Worm (Caenorhabditis elegans): ENCODE results near the gene ZK1098.12.

DNA sequence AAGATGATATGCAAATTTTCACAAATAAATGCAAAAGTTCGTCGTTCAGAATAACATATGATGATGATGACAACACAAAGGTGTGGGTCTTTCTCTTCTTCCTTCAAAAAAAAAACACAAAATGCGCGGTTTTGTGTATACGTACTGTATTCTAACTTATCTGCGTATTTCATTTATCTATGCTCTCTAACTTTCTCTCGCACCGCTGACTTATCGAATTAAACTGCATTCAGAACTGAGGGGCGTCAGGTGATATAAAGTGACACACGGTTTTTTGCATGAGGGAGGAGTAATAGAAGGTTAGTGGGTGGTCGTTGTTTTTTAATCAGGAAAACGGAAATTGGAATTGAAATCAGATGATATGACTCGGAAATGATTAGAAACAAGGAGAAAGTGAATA is 44.7 kb upstream of the ZK1098.12 start, which contains the start of gene sod-4:
- TF ChIP-seq peb-1 (tag; optimal IDR thresholded peaks at IDR 0.05), result no peak
- TF ChIP-seq nhr-21 (tag; optimal IDR thresholded peaks at IDR 0.05), result no peak
- no peak for TF ChIP-seq nhr-77 (tag; optimal IDR thresholded peaks at IDR 0.05)
- no peak for TF ChIP-seq ama-1 (optimal IDR thresholded peaks at IDR 0.05)
- no peak for TF ChIP-seq ceh-82 (tag; optimal IDR thresholded peaks at IDR 0.05)
- TF ChIP-seq unc-39 (tag; optimal IDR thresholded peaks at IDR 0.05), result no peak
- TF ChIP-seq nhr-12 (tag; optimal IDR thresholded peaks at IDR 0.05), result no peak
- no peak for TF ChIP-seq nhr-23 (tag; optimal IDR thresholded peaks at IDR 0.05)
- TF ChIP-seq snpc-4 (tag; optimal IDR thresholded peaks at IDR 0.05), result no peak
- no peak for TF ChIP-seq dmd-4 (tag; optimal IDR thresholded peaks at IDR 0.05)
- TF ChIP-seq ztf-4 (tag; optimal IDR thresholded peaks at IDR 0.05), result no peak
- no peak for TF ChIP-seq fos-1 (tag; optimal IDR thresholded peaks at IDR 0.05)
- TF ChIP-seq C34F6.9 (tag; optimal IDR thresholded peaks at IDR 0.05), result no peak
- no peak for TF ChIP-seq ztf-11 (tag; optimal IDR thresholded peaks at IDR 0.05)
